Worm (Caenorhabditis elegans) whole organism, L3 larva: ENCODE results near the gene sym-3.
A peak's percentile ranks its signal among the peaks of the same experiment; 100 is the strongest.

Experiments used
- R02D3.7 ChIP-seq: fragments of 150-350 bp; optimal IDR thresholded peaks from 2 replicates; lab custom pipeline; 2014; ENCODE audit warnings: missing biosample characterization, missing genetic modification characterization
- ZK546.5 ChIP-seq: sonication (generic microtip); optimal IDR thresholded peaks from 2 replicates; lab custom pipeline; 2017; ENCODE audit warnings: missing biosample characterization, missing genetic modification characterization
- aly-2 ChIP-seq: fragments of 150-350 bp; optimal IDR thresholded peaks from 2 replicates; lab custom pipeline; 2014; ENCODE audit warnings: missing biosample characterization, missing genetic modification characterization
- ama-1 ChIP-seq: fragments of 150-350 bp; optimal IDR thresholded peaks from 2 replicates; lab custom pipeline; 2018
- ceh-28 ChIP-seq: fragments of 150-350 bp; optimal IDR thresholded peaks from 2 replicates; lab custom pipeline; 2014; ENCODE audit warnings: missing biosample characterization, missing genetic modification reagents, missing genetic modification characterization
- ceh-82 ChIP-seq: fragments of 150-350 bp; optimal IDR thresholded peaks from 2 replicates; lab custom pipeline; 2014; ENCODE audit warnings: missing biosample characterization, missing genetic modification characterization
- ceh-9 ChIP-seq: sonication (generic microtip); optimal IDR thresholded peaks from 2 replicates; lab custom pipeline; 2018; ENCODE audit warnings: missing biosample characterization, missing genetic modification characterization
- daf-12 ChIP-seq: fragments of 150-350 bp; optimal IDR thresholded peaks from 2 replicates; lab custom pipeline; 2014; ENCODE audit warnings: missing biosample characterization, missing genetic modification reagents, missing genetic modification characterization
- egl-27 ChIP-seq: sonication (generic microtip); optimal IDR thresholded peaks from 4 replicates; lab custom pipeline; 2017; ENCODE audit warnings: missing biosample characterization, missing genetic modification reagents, missing genetic modification characterization
- egl-5 ChIP-seq: fragments of 150-350 bp; optimal IDR thresholded peaks from 2 replicates; lab custom pipeline; 2017; ENCODE audit warnings: missing biosample characterization, missing genetic modification reagents, missing genetic modification characterization, inconsistent platforms
- elt-2 ChIP-seq: sonication (generic microtip); optimal IDR thresholded peaks from 2 replicates; lab custom pipeline; 2016; ENCODE audit warnings: missing genetic modification reagents, mild to moderate bottlenecking, missing genetic modification characterization, missing compliant biosample characterization
- fkh-10 ChIP-seq: sonication (generic microtip); optimal IDR thresholded peaks from 2 replicates; lab custom pipeline; 2017; ENCODE audit warnings: missing biosample characterization, missing genetic modification reagents, missing genetic modification characterization
- hmg-11 ChIP-seq: sonication (generic microtip); optimal IDR thresholded peaks from 2 replicates; lab custom pipeline; 2016; ENCODE audit warnings: missing genetic modification characterization, missing compliant biosample characterization
- jun-1 ChIP-seq: fragments of 150-350 bp; optimal IDR thresholded peaks from 2 replicates; lab custom pipeline; 2014; ENCODE audit warnings: missing biosample characterization, missing genetic modification reagents, missing genetic modification characterization
- lin-15B ChIP-seq: fragments of 150-350 bp; optimal IDR thresholded peaks from 2 replicates; lab custom pipeline; 2014; ENCODE audit warnings: missing biosample characterization, missing genetic modification characterization
- lin-39 ChIP-seq: fragments of 150-350 bp; optimal IDR thresholded peaks from 2 replicates; lab custom pipeline; 2018; ENCODE audit warnings: missing biosample characterization, missing genetic modification reagents, missing genetic modification characterization
- lsy-12 ChIP-seq: sonication (generic microtip); optimal IDR thresholded peaks from 2 replicates; lab custom pipeline; 2016; ENCODE audit warnings: mild to moderate bottlenecking, missing genetic modification characterization, missing compliant biosample characterization
- mdl-1 ChIP-seq: fragments of 150-350 bp; optimal IDR thresholded peaks from 2 replicates; lab custom pipeline; 2014; ENCODE audit warnings: missing biosample characterization, missing genetic modification characterization
- nfya-1 ChIP-seq: sonication (generic microtip); optimal IDR thresholded peaks from 2 replicates; lab custom pipeline; 2017; ENCODE audit warnings: missing genetic modification characterization, mild to moderate bottlenecking, missing compliant biosample characterization, antibody characterized with exemption, moderate library complexity; ENCODE audit not compliant: insufficient read depth
- nhr-11 ChIP-seq: fragments of 150-350 bp; optimal IDR thresholded peaks from 2 replicates; lab custom pipeline; 2014; ENCODE audit warnings: missing biosample characterization, missing genetic modification characterization
- nhr-23 ChIP-seq: fragments of 150-350 bp; optimal IDR thresholded peaks from 2 replicates; lab custom pipeline; 2014; ENCODE audit warnings: missing biosample characterization, missing genetic modification reagents, missing genetic modification characterization
- nhr-237 ChIP-seq: fragments of 150-350 bp; optimal IDR thresholded peaks from 2 replicates; lab custom pipeline; 2014; ENCODE audit warnings: missing biosample characterization, missing genetic modification characterization
- nhr-25 ChIP-seq: sonication (generic microtip); optimal IDR thresholded peaks from 2 replicates; lab custom pipeline; 2017; ENCODE audit warnings: missing biosample characterization, missing genetic modification characterization
- nhr-43 ChIP-seq: sonication (generic microtip); optimal IDR thresholded peaks from 2 replicates; lab custom pipeline; 2016; ENCODE audit warnings: mild to moderate bottlenecking, missing genetic modification characterization, missing compliant biosample characterization; ENCODE audit not compliant: poor library complexity, severe bottlenecking
- nhr-67 ChIP-seq: fragments of 150-350 bp; optimal IDR thresholded peaks from 2 replicates; lab custom pipeline; 2014; ENCODE audit warnings: missing biosample characterization, missing genetic modification characterization
- nhr-77 ChIP-seq: fragments of 150-350 bp; optimal IDR thresholded peaks from 2 replicates; lab custom pipeline; 2014; ENCODE audit warnings: missing biosample characterization, missing genetic modification characterization
- pha-4 ChIP-seq: fragments of 150-350 bp; optimal IDR thresholded peaks from 2 replicates; lab custom pipeline; 2014; ENCODE audit warnings: missing biosample characterization, missing genetic modification reagents, missing genetic modification characterization
- pqm-1 ChIP-seq: fragments of 150-350 bp; optimal IDR thresholded peaks from 2 replicates; lab custom pipeline; 2017; ENCODE audit warnings: missing biosample characterization, missing genetic modification characterization, inconsistent platforms
- sea-2 ChIP-seq: fragments of 150-350 bp; sonication (generic microtip); optimal IDR thresholded peaks from 4 replicates; lab custom pipeline; 2014; ENCODE audit warnings: missing biosample characterization, missing genetic modification reagents, missing genetic modification characterization
- skn-1 ChIP-seq: fragments of 150-350 bp; optimal IDR thresholded peaks from 2 replicates; lab custom pipeline; 2014; ENCODE audit warnings: missing biosample characterization, missing genetic modification characterization
- snpc-4 ChIP-seq: fragments of 150-350 bp; optimal IDR thresholded peaks from 2 replicates; lab custom pipeline; 2014; ENCODE audit warnings: missing biosample characterization, missing genetic modification characterization
- tbx-2 ChIP-seq: sonication (generic microtip); optimal IDR thresholded peaks from 2 replicates; lab custom pipeline; 2016; ENCODE audit warnings: mild to moderate bottlenecking, missing genetic modification characterization, missing compliant biosample characterization
- ztf-11 ChIP-seq: fragments of 150-350 bp; optimal IDR thresholded peaks from 2 replicates; lab custom pipeline; 2014; ENCODE audit warnings: missing biosample characterization, missing genetic modification characterization

sym-3 gene

DNA sequence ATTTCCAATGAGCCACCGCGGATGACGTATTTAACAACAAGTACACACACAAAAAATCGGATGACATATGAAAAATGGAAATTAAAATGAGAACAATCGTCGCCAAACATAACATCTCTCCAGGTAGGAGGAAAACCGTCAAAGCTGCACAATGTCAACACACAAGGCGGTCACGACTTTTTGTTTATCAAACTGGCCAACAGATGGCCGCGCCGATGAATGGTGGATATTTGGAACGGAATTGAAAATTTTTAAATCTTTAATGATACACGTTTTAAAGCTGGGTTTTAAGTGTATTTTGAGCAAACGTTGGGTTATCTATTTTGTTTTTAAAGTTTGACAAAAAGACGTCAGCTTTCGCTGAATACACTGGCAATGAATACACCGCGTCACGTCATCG lies 7.7 kb downstream of the sym-3 start:
- no peak for TF ChIP-seq aly-2 (tag; lab: Kevin White, UChicago)
- no peak for TF ChIP-seq skn-1 (tag; lab: Kevin White, UChicago)
- no peak for TF ChIP-seq ceh-28 (tag; lab: Kevin White, UChicago)
- TF ChIP-seq pha-4 (tag; lab: Kevin White, UChicago), result peak; percentile 62

ce11 chrX:5782153-5782552 lies 8.6 kb downstream of the sym-3 start, which contains the start of gene gakh-1:
Gene gakh-1, plus strand, starts transcription at chrX:5782499.
- peak; percentile 46 for TF ChIP-seq nhr-25 (tag; lab: Kevin White, UChicago)
- peak; percentile 32 for TF ChIP-seq nhr-23 (tag; lab: Kevin White, UChicago)
- peak; percentile 60 for TF ChIP-seq nhr-43 (tag; lab: Kevin White, UChicago)
- TF ChIP-seq elt-2, result peak; percentile 52
- TF ChIP-seq nfya-1, result peak; percentile 58
- no peak for TF ChIP-seq R02D3.7 (tag; lab: Kevin White, UChicago)
- TF ChIP-seq snpc-4, result no peak
- TF ChIP-seq lsy-12 (tag; lab: Kevin White, UChicago), result peak; percentile 47
- peak; percentile 5 for TF ChIP-seq ceh-28 (tag; lab: Kevin White, UChicago)
- peak; percentile 30 for TF ChIP-seq skn-1 (tag; lab: Kevin White, UChicago)
- no peak for TF ChIP-seq fkh-10 (GFP tag; lab: Kevin White, UChicago)
- peak; percentile 55 for TF ChIP-seq hmg-11 (tag; lab: Kevin White, UChicago)
- peak; percentile 36 for TF ChIP-seq tbx-2 (tag; lab: Kevin White, UChicago)

DNA sequence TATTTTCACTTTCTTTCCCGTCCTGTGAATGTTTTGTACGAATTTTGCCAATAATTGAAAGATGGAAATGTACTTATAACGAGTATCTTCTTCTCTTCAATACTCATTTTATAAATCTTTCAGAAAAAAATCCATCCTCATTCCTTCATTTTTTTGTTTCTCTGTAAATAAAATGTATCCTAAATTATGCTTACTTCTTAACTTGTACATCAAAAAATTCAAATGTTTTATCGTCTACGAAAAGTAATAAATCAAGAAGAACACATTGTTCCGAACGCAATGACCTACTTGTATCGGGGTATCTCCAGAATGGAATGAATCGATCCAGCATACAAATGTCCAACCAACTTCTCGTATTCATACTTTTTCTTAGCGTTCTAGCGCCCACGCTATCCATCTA lies 12.6 kb downstream of the sym-3 start, which contains the start of gene F46G11.6:
Gene F46G11.6 (plus strand): TSS at position 301 of the 400 bp plus-strand sequence.
- TF ChIP-seq ZK546.5 (tag; lab: Kevin White, UChicago), result no peak
- no peak for TF ChIP-seq ztf-11
- no peak for TF ChIP-seq ceh-9 (tag; lab: Kevin White, UChicago)
- no peak for TF ChIP-seq jun-1 (tag; lab: Kevin White, UChicago)
- TF ChIP-seq sea-2 (GFP tag; lab: Kevin White, UChicago), result no peak
- TF ChIP-seq pha-4 (tag; lab: Kevin White, UChicago), result no peak
- no peak for TF ChIP-seq nhr-77
- no peak for TF ChIP-seq daf-12 (tag; lab: Kevin White, UChicago)

DNA sequence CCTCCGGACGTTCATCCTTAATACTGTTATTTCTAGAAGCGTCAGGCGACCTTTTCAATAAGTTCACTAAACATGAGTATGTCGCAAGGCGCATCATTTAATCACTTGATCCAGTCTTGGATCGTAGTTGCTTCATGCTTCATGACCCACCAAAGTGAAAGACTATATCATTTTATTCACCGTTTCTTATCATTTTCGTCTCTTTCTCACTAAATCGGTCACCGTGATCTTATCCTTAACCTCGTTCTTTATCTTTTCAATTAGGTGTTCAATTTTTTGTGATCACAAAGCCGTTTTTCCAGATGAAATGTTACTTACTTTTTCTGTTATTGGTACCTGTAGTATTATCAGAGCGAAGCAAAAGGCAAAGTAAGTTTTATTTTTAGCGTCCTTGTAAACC lies 14.3 kb downstream of the sym-3 start, which contains the start of gene F46G11.2:
Gene F46G11.2 (plus strand): TSS at position 301 of the 400 bp plus-strand sequence.
- TF ChIP-seq egl-5 (tag; lab: Kevin White, UChicago) (no peak), nhr-23 (tag; lab: Kevin White, UChicago) (peak; percentile 31)
- TF ChIP-seq, all 47 proteins: peak for 1

DNA sequence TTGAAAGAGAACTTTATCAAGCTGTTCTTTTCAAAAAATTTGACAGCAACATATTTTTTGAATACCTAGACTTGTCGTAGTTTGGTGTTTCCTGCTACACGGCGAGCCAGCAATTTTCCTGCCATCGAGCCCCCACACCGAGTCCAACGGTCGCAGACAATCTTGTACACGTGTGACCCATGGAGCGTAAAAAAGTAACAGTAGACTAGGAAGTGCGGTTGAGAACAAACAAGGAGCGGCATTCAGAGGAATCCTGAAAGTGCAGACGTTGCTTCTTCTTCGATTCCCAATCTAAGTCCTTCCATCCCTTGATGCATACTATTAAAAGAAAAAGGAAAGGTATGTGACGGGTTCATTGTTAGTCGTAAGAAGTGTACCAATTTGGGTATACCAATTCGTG lies 17.3 kb downstream of the sym-3 start, which contains the start of gene twnk-1:
Gene twnk-1 (plus strand): TSS at position 301 of the 400 bp plus-strand sequence.
- TF ChIP-seq nhr-67 (no peak), lin-15B (tag; lab: Kevin White, UChicago) (no peak), tbx-2 (tag; lab: Kevin White, UChicago) (no peak), nhr-23 (tag; lab: Kevin White, UChicago) (no peak), pqm-1 (tag; lab: Kevin White, UChicago) (no peak), ceh-82 (tag; lab: Kevin White, UChicago) (no peak), nhr-237 (no peak), ama-1 (lab: Kevin White, UChicago) (no peak), daf-12 (tag; lab: Kevin White, UChicago) (no peak), nhr-43 (tag; lab: Kevin White, UChicago) (no peak), lin-39 (tag; lab: Kevin White, UChicago) (no peak), egl-27 (tag; lab: Kevin White, UChicago) (no peak), mdl-1 (no peak), ceh-28 (tag; lab: Kevin White, UChicago) (no peak)

- no peak for TF ChIP-seq snpc-4
- TF ChIP-seq nhr-23 (tag; lab: Kevin White, UChicago), result no peak
- no peak for TF ChIP-seq nhr-11 (tag; lab: Kevin White, UChicago)
- no peak for TF ChIP-seq ztf-11
Measured at ce11 chrX:5794432-5794831, 20.9 kb downstream of the sym-3 start.
